Worm (Caenorhabditis elegans) whole organism, L1 larva: ENCODE results near the gene dmsr-6.
A peak's percentile ranks its signal among the peaks of the same experiment; 100 is the strongest.

Source experiments
- C16A3.4 ChIP-seq: fragments of 150-350 bp; optimal IDR thresholded peaks from 2 replicates; lab custom pipeline; 2014; ENCODE audit warnings: missing biosample characterization, missing genetic modification characterization
- C34B4.2 ChIP-seq: sonication (generic microtip); optimal IDR thresholded peaks from 2 replicates; lab custom pipeline; 2017; ENCODE audit warnings: mild to moderate bottlenecking, missing genetic modification characterization, missing compliant biosample characterization
- F16B12.6 ChIP-seq: fragments of 150-350 bp; optimal IDR thresholded peaks from 2 replicates; lab custom pipeline; 2014; ENCODE audit warnings: missing biosample characterization, missing genetic modification characterization
- Y116A8C.19 ChIP-seq: sonication (generic microtip); optimal IDR thresholded peaks from 2 replicates; lab custom pipeline; 2016; ENCODE audit warnings: missing compliant biosample characterization, missing genetic modification characterization, borderline replicate concordance
- alr-1 ChIP-seq: fragments of 200-800 bp; sonication (Bioruptor generic); optimal IDR thresholded peaks from 2 replicates; lab custom pipeline; 2018; ENCODE audit warnings: borderline replicate concordance, mild to moderate bottlenecking, missing genetic modification characterization, missing compliant biosample characterization
- aly-2 ChIP-seq: fragments of 150-350 bp; optimal IDR thresholded peaks from 2 replicates; lab custom pipeline; 2014; ENCODE audit warnings: missing biosample characterization, missing genetic modification characterization
- blmp-1 ChIP-seq: fragments of 150-350 bp; optimal IDR thresholded peaks from 2 replicates; lab custom pipeline; 2014; ENCODE audit warnings: missing biosample characterization, missing genetic modification characterization
- ceh-63 ChIP-seq: fragments of 200-800 bp; sonication (Bioruptor generic); optimal IDR thresholded peaks from 2 replicates; lab custom pipeline; 2018; ENCODE audit warnings: mild to moderate bottlenecking, missing genetic modification characterization, missing compliant biosample characterization
- ceh-90 ChIP-seq: sonication (generic microtip); optimal IDR thresholded peaks from 2 replicates; lab custom pipeline; 2016; ENCODE audit warnings: missing genetic modification characterization, missing compliant biosample characterization
- ces-1 ChIP-seq: fragments of 150-350 bp; optimal IDR thresholded peaks from 2 replicates; lab custom pipeline; 2014; ENCODE audit warnings: missing biosample characterization, missing genetic modification reagents, missing genetic modification characterization
- dpl-1 ChIP-seq, 3 experiments: fragments of 150-350 bp in 2 of 3; sonication (generic microtip) in 1 of 3; optimal IDR thresholded peaks; 2 replicates each; lab custom pipeline; 2014 to 2017; ENCODE audit warnings: missing biosample characterization in 3 of 3, missing genetic modification characterization in 3 of 3, missing genetic modification reagents in 3 of 3
- efl-1 ChIP-seq, 4 experiments: fragments of 150-350 bp; optimal IDR thresholded peaks in 3 of 4; peaks in 1 of 4; 1 replicate in 1 of 4; 2 replicates in 3 of 4; lab custom pipeline; 2014; ENCODE audit warnings: missing biosample characterization in 2 of 4, missing genetic modification characterization in 2 of 4, missing genetic modification reagents in 2 of 4
- egl-13 ChIP-seq: sonication (generic microtip); optimal IDR thresholded peaks from 2 replicates; lab custom pipeline; 2016; ENCODE audit warnings: missing genotype, missing genetic modification reagents, missing genetic modification characterization, missing compliant biosample characterization
- elt-3 ChIP-seq, 6 experiments: fragments of 150-350 bp in 1 of 6; sonication (generic microtip); optimal IDR thresholded peaks; 2 replicates each; lab custom pipeline; 2017 to 2018; ENCODE audit warnings: missing biosample characterization in 6 of 6, missing genetic modification characterization in 6 of 6, inconsistent platforms in 1 of 6
- fkh-8 ChIP-seq: sonication (generic microtip); optimal IDR thresholded peaks from 2 replicates; lab custom pipeline; 2016; ENCODE audit warnings: mild to moderate bottlenecking, missing genetic modification characterization, missing compliant biosample characterization
- fos-1 ChIP-seq: fragments of 150-350 bp; optimal IDR thresholded peaks from 2 replicates; lab custom pipeline; 2014; ENCODE audit warnings: missing biosample characterization, missing genetic modification characterization
- grh-1 ChIP-seq: fragments of 200-800 bp; sonication (Bioruptor generic); IDR thresholded peaks from 2 replicates; pipeline ENCODE4 v1.3.6; 2022; ENCODE audit warnings: missing genetic modification reagents, missing genetic modification characterization, missing compliant biosample characterization
- hlh-4 ChIP-seq: sonication (generic microtip); optimal IDR thresholded peaks from 2 replicates; lab custom pipeline; 2016; ENCODE audit warnings: mild to moderate bottlenecking, missing genetic modification characterization, missing compliant biosample characterization
- hpl-2 ChIP-seq: fragments of 150-350 bp; optimal IDR thresholded peaks from 2 replicates; lab custom pipeline; 2014; ENCODE audit warnings: missing biosample characterization, missing genetic modification reagents, missing genetic modification characterization
- irx-1 ChIP-seq: sonication (generic microtip); optimal IDR thresholded peaks from 2 replicates; lab custom pipeline; 2016; ENCODE audit warnings: missing genetic modification characterization, missing compliant biosample characterization
- isw-1 ChIP-seq: fragments of 200-800 bp; sonication (Bioruptor generic); IDR thresholded peaks from 2 replicates; pipeline ENCODE4 v1.3.6; 2022; ENCODE audit warnings: missing genetic modification characterization, missing compliant biosample characterization
- jun-1 ChIP-seq: fragments of 150-350 bp; optimal IDR thresholded peaks from 2 replicates; lab custom pipeline; 2014; ENCODE audit warnings: missing biosample characterization, missing genetic modification reagents, missing genetic modification characterization
- lin-13 ChIP-seq: fragments of 150-350 bp; optimal IDR thresholded peaks from 2 replicates; lab custom pipeline; 2014; ENCODE audit warnings: missing biosample characterization, missing genetic modification reagents, missing genetic modification characterization
- lin-14 ChIP-seq: fragments of 200-800 bp; sonication (Bioruptor generic); optimal IDR thresholded peaks from 2 replicates; lab custom pipeline; 2018; ENCODE audit warnings: mild to moderate bottlenecking, missing genetic modification characterization, moderate library complexity, missing compliant biosample characterization
- lin-15B ChIP-seq: fragments of 150-350 bp; sonication (generic microtip); optimal IDR thresholded peaks from 3 replicates; lab custom pipeline; 2014; ENCODE audit warnings: missing biosample characterization, missing genetic modification characterization
- lin-35 ChIP-seq, 2 experiments: fragments of 150-350 bp; optimal IDR thresholded peaks; 2 replicates each; lab custom pipeline; 2014; ENCODE audit warnings: missing biosample characterization in 2 of 2, missing genetic modification characterization in 2 of 2, missing genetic modification reagents in 2 of 2
- lir-3 ChIP-seq: sonication (generic microtip); optimal IDR thresholded peaks from 2 replicates; lab custom pipeline; 2016; ENCODE audit warnings: mild to moderate bottlenecking, missing genetic modification characterization, moderate library complexity, missing compliant biosample characterization; ENCODE audit not compliant: poor library complexity
- mdl-1 ChIP-seq, 2 experiments: fragments of 150-350 bp; optimal IDR thresholded peaks; 2 replicates each; lab custom pipeline; 2014 to 2017; ENCODE audit warnings: missing biosample characterization in 2 of 2, missing genetic modification characterization in 2 of 2, inconsistent platforms in 1 of 2
- mep-1 ChIP-seq: fragments of 150-350 bp; optimal IDR thresholded peaks from 2 replicates; lab custom pipeline; 2014; ENCODE audit warnings: missing biosample characterization, missing genetic modification characterization
- nhr-12 ChIP-seq: sonication (generic microtip); optimal IDR thresholded peaks from 2 replicates; lab custom pipeline; 2017; ENCODE audit warnings: missing biosample characterization, missing genetic modification characterization
- nhr-19 ChIP-seq: fragments of 200-800 bp; sonication (Bioruptor generic); conservative IDR thresholded peaks from 2 replicates; pipeline ENCODE4 v1.3.6; 2022; ENCODE audit warnings: missing genetic modification characterization, missing compliant biosample characterization
- nhr-237 ChIP-seq: fragments of 150-350 bp; optimal IDR thresholded peaks from 2 replicates; lab custom pipeline; 2014; ENCODE audit warnings: missing biosample characterization, missing genetic modification characterization
- nhr-28 ChIP-seq: fragments of 150-350 bp; optimal IDR thresholded peaks from 2 replicates; lab custom pipeline; 2014; ENCODE audit warnings: missing biosample characterization, missing genetic modification characterization
- nhr-47 ChIP-seq: sonication (generic microtip); optimal IDR thresholded peaks from 2 replicates; lab custom pipeline; 2016; ENCODE audit warnings: mild to moderate bottlenecking, missing genetic modification characterization, moderate library complexity, missing compliant biosample characterization
- nhr-71 ChIP-seq: sonication (generic microtip); optimal IDR thresholded peaks from 2 replicates; lab custom pipeline; 2016; ENCODE audit warnings: mild to moderate bottlenecking, missing genetic modification characterization, moderate library complexity, missing compliant biosample characterization
- nhr-85 ChIP-seq: sonication (generic microtip); peaks from one replicate; lab custom pipeline; 2016; ENCODE audit warnings: missing genetic modification characterization, inconsistent platforms, missing compliant biosample characterization
- pqm-1 ChIP-seq: sonication (generic microtip); optimal IDR thresholded peaks from 3 replicates; lab custom pipeline; 2017; ENCODE audit warnings: missing biosample characterization, missing genetic modification characterization
- swsn-7 ChIP-seq: sonication (generic microtip); optimal IDR thresholded peaks from 2 replicates; lab custom pipeline; 2016; ENCODE audit warnings: missing genetic modification characterization, missing compliant biosample characterization
- unc-62 ChIP-seq: fragments of 150-350 bp; optimal IDR thresholded peaks from 2 replicates; lab custom pipeline; 2014; ENCODE audit warnings: missing biosample characterization, missing genetic modification reagents, missing genetic modification characterization
- unc-86 ChIP-seq: sonication (generic microtip); optimal IDR thresholded peaks from 2 replicates; lab custom pipeline; 2016; ENCODE audit warnings: missing genetic modification characterization, missing compliant biosample characterization
- vab-15 ChIP-seq: sonication (generic microtip); optimal IDR thresholded peaks from 2 replicates; lab custom pipeline; 2017; ENCODE audit warnings: missing genotype, mild to moderate bottlenecking, missing genetic modification characterization, missing compliant biosample characterization
- zip-4 ChIP-seq: fragments of 200-800 bp; sonication (Bioruptor generic); optimal IDR thresholded peaks from 2 replicates; lab custom pipeline; 2018; ENCODE audit warnings: mild to moderate bottlenecking, missing genetic modification characterization, moderate library complexity, missing compliant biosample characterization
- ztf-4 ChIP-seq: fragments of 150-350 bp; optimal IDR thresholded peaks from 2 replicates; lab custom pipeline; 2014; ENCODE audit warnings: missing biosample characterization, missing genetic modification characterization

Gene dmsr-6

DNA sequence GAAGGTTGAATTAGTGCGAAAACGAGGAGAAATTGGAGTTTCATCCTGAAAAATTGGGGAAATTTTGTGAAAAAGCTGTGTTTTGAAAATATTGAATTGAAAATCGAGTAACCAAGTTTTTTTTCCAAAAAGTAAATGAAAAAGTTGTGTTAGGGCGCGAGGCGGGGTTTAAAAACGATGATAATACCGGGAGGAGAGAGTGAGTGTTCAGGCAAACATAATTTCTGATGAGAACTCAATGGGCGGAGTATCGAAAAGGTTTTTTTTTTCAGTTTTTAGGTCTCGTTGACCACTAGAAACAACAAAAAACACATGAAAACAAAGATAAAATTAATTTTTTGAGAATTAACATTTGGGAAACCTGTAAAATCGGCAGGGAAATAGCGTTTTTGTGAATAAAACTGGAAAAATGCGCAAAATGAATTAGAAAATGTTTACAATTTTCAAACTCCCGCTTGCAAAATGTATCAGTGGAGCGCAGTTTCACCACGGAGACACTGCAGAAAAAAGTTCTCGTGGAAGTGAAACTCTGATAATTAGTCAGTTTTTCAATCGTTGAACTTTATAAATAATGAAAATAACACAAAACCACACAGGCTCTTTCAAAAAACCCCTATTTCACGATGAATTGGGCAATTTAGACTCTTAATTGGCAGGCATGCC is 24.3 kb downstream of the dmsr-6 start, which contains the start of gene C13B4.1:
Gene C13B4.1 (minus strand): TSS at position 51 of the 663 bp plus-strand sequence.
- TF ChIP-seq lin-35 (GFP tag; optimal IDR thresholded peaks at IDR 0.05; lab: Kevin White, UChicago) (peak; percentile 31 to 85), isw-1 (GFP tag; lab: Robert Waterston, UW) (no peak), lir-3 (no peak), hpl-2 (GFP tag; lab: Kevin White, UChicago) (peak; percentile 59), fos-1 (tag; lab: Kevin White, UChicago) (no peak), dpl-1 (GFP tag; optimal IDR thresholded peaks at IDR 0.05; lab: Kevin White, UChicago) (peak; percentile 45 to 76 (median 57)), lin-13 (GFP tag; lab: Kevin White, UChicago) (no peak), egl-13 (no peak), unc-86 (no peak), ceh-90 (tag; lab: Kevin White, UChicago) (no peak), nhr-12 (no peak), ceh-63 (no peak), C34B4.2 (tag; lab: Kevin White, UChicago) (no peak), efl-1 (optimal IDR thresholded peaks at IDR 0.05; lab: Kevin White, UChicago) (peak; percentile 76 to 96), efl-1 (GFP tag; optimal IDR thresholded peaks at IDR 0.05 in 1 of 2; lab: Kevin White, UChicago) (peak; percentile 75 to 96), mep-1 (tag; lab: Kevin White, UChicago) (no peak), zip-4 (GFP tag; lab: Kevin White, UChicago) (no peak), fkh-8 (tag; lab: Kevin White, UChicago) (no peak), nhr-85 (peak; percentile 71)

DNA sequence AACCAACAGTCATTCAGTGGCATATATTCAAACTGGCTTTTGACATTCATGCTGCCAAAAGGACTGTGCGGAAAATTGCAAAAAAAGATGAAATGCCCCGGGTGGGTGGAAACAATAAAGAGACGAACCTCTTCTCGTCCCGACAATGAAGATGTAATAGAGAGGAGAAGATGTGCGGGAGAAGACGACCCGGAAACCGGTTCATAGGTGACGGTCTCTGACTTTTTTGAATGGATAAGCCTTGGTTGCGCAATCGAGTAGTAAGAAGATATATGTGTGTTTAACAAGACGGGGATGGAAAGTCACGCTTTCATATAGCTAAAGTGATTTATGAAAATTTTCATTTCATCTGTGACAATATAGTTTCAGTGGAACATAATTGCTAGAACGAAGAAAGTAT is 25.3 kb downstream of the dmsr-6 start:
- TF ChIP-seq jun-1 (tag; lab: Kevin White, UChicago) (no peak), elt-3 (tag; optimal IDR thresholded peaks at IDR 0.05; lab: Kevin White, UChicago) (peak in 1 of 6 experiments; percentile 21), blmp-1 (peak; percentile 84), nhr-85 (peak; percentile 4), ceh-90 (tag; lab: Kevin White, UChicago) (no peak), grh-1 (GFP tag; lab: Robert Waterston, UW) (peak; percentile 48), nhr-12 (no peak)
- TF ChIP-seq, all 84 proteins: peak for 4

DNA sequence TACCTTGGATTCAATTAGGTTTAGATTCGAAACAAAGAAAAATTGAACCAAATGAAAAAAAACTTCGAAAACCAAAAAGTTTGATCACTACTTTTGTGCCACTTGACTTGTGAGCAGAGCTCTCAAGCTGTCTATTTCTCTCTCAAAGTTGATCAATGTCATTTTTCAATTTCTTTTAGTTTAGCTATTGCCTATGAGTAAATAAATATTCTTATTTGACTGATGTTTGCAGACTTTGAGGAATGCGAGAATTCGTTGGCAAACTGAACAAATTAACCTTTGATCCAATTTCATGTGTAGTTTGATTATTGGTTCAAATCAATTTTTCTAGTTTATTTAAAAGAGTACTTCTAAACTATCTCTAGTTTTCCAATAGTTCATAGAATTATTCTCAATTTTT is 28.4 kb downstream of the dmsr-6 start:
- TF ChIP-seq efl-1 (optimal IDR thresholded peaks at IDR 0.05; lab: Kevin White, UChicago), result no peak
- peak in 1 of 2 experiments; percentile 62 for TF ChIP-seq efl-1 (GFP tag; optimal IDR thresholded peaks at IDR 0.05 in 1 of 2; lab: Kevin White, UChicago)
- no peak for TF ChIP-seq hlh-4 (tag; lab: Kevin White, UChicago)

DNA sequence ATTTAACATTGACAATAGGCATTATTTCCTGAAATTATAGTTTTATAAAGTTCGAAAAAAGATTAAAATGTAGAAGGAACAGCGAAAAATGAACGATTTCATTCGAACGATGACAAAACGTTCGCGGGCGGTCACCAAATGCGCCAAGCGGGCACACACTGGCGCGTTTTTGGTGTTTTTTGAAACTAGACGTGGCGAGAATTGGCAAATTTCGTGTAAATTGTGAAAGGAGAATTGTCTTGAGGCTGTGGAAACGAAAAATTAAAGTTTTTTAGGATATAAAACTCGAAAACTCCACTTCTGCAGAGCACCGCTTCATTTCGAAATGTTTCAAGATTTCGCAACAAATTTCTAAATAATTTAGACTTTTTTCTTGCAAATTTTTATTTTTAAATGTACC is 33.2 kb downstream of the dmsr-6 start, which contains the start of gene usp-14:
Gene usp-14 (minus strand): TSS at position 28 of the 400 bp plus-strand sequence.
- peak; percentile 51 for TF ChIP-seq lin-15B (tag; lab: Kevin White, UChicago)
- TF ChIP-seq pqm-1 (tag; lab: Kevin White, UChicago), result no peak
- TF ChIP-seq unc-86, result peak; percentile 30
- peak; percentile 51 for TF ChIP-seq irx-1
- peak; percentile 20 for TF ChIP-seq egl-13
- no peak for TF ChIP-seq nhr-237 (tag; lab: Kevin White, UChicago)
- TF ChIP-seq nhr-28 (tag; lab: Kevin White, UChicago), result no peak
- peak; percentile 66 for TF ChIP-seq swsn-7 (tag; lab: Kevin White, UChicago)
- no peak for TF ChIP-seq alr-1 (tag; lab: Kevin White, UChicago)
- no peak for TF ChIP-seq Y116A8C.19
- TF ChIP-seq nhr-19 (GFP tag; lab: Robert Waterston, UW), result peak; percentile 63
- TF ChIP-seq unc-62 (GFP tag; lab: Kevin White, UChicago), result no peak
- no peak for TF ChIP-seq ceh-63
- TF ChIP-seq lin-35 (GFP tag; optimal IDR thresholded peaks at IDR 0.05; lab: Kevin White, UChicago), result peak; percentile 82 to 90
- no peak for TF ChIP-seq aly-2 (tag; lab: Kevin White, UChicago)
- peak; percentile 45 for TF ChIP-seq isw-1 (GFP tag; lab: Robert Waterston, UW)
- TF ChIP-seq nhr-47 (tag; lab: Kevin White, UChicago), result peak; percentile 73
- TF ChIP-seq F16B12.6 (tag; lab: Kevin White, UChicago), result peak; percentile 47
- peak in 1 of 6 experiments; percentile 21 for TF ChIP-seq elt-3 (tag; optimal IDR thresholded peaks at IDR 0.05; lab: Kevin White, UChicago)
- peak; percentile 38 for TF ChIP-seq C16A3.4 (tag; lab: Kevin White, UChicago)
- peak; percentile 74 for TF ChIP-seq nhr-71 (tag; lab: Kevin White, UChicago)
- peak; percentile 69 for TF ChIP-seq blmp-1
- peak; percentile 91 for TF ChIP-seq lin-14
- peak; percentile 37; the same call in 1 of the 2 replicates for TF ChIP-seq grh-1 (GFP tag; lab: Robert Waterston, UW)
- peak in 1 of 2 experiments; percentile 52 for TF ChIP-seq mdl-1 (tag; optimal IDR thresholded peaks at IDR 0.05; lab: Kevin White, UChicago)
- peak; percentile 50 for TF ChIP-seq zip-4 (GFP tag; lab: Kevin White, UChicago)
- TF ChIP-seq fkh-8 (tag; lab: Kevin White, UChicago), result peak; percentile 55
- TF ChIP-seq ces-1, result no peak
- no peak for TF ChIP-seq vab-15 (tag; lab: Kevin White, UChicago)
- TF ChIP-seq lir-3, result peak; percentile 8
- no peak for TF ChIP-seq ztf-4 (tag; lab: Kevin White, UChicago)
